Worm (Caenorhabditis elegans): ENCODE results near the gene T25D1.2.

T25D1.2 gene

ce11 chrX:16558117-16558516 lies 42.8 kb downstream of the T25D1.2 start, which contains the start of gene K08B5.1:
K08B5.1 (plus strand) TSS chrX:16558434.
- peak; percentile 25 for TF ChIP-seq sma-9 (GFP tag; optimal IDR thresholded peaks at IDR 0.05)
- no peak for TF ChIP-seq sma-9 (tag; optimal IDR thresholded peaks at IDR 0.05)
- no peak for TF ChIP-seq alr-1 (tag; optimal IDR thresholded peaks at IDR 0.05)
- peak; percentile 18 for TF ChIP-seq nhr-21 (tag; optimal IDR thresholded peaks at IDR 0.05)

- TF ChIP-seq nhr-12 (tag; optimal IDR thresholded peaks at IDR 0.05) (no peak), mdl-1 (tag; optimal IDR thresholded peaks at IDR 0.05) (no peak), Y55F3AM.14 (GFP tag; optimal IDR thresholded peaks at IDR 0.05) (no peak), nhr-6 (tag; optimal IDR thresholded peaks at IDR 0.05) (no peak), C34F6.9 (tag; optimal IDR thresholded peaks at IDR 0.05) (peak; percentile 28), sem-4 (tag; optimal IDR thresholded peaks at IDR 0.05) (peak; percentile 3), fos-1 (tag; optimal IDR thresholded peaks at IDR 0.05) (peak; percentile 82), mbf-1 (tag; optimal IDR thresholded peaks at IDR 0.05) (no peak), sma-3 (GFP tag; optimal IDR thresholded peaks at IDR 0.05) (peak; percentile 72), lin-39 (tag; optimal IDR thresholded peaks at IDR 0.05) (no peak), nhr-10 (tag; optimal IDR thresholded peaks at IDR 0.05) (no peak), nhr-25 (tag; optimal IDR thresholded peaks at IDR 0.05) (peak; percentile 5), ztf-11 (tag; optimal IDR thresholded peaks at IDR 0.05) (no peak), unc-55 (GFP tag; optimal IDR thresholded peaks at IDR 0.05) (peak; percentile 10), sma-9 (GFP tag; optimal IDR thresholded peaks at IDR 0.05) (peak; percentile 55), sma-9 (tag; optimal IDR thresholded peaks at IDR 0.05) (no peak), crh-2 (tag; optimal IDR thresholded peaks at IDR 0.05) (peak; percentile 59), ZK546.5 (tag; optimal IDR thresholded peaks at IDR 0.05) (no peak), elt-3 (tag; optimal IDR thresholded peaks at IDR 0.05) (no peak), egl-27 (tag; optimal IDR thresholded peaks at IDR 0.05) (peak; percentile 29), skn-1 (tag; optimal IDR thresholded peaks at IDR 0.05) (no peak), ama-1 (optimal IDR thresholded peaks at IDR 0.05) (no peak), alr-1 (tag; optimal IDR thresholded peaks at IDR 0.05) (no peak), snpc-4 (tag; optimal IDR thresholded peaks at IDR 0.05) (no peak), nhr-21 (tag; optimal IDR thresholded peaks at IDR 0.05) (peak; percentile 19), mab-5 (tag; optimal IDR thresholded peaks at IDR 0.05) (no peak), lsy-2 (tag; optimal IDR thresholded peaks at IDR 0.05) (peak in 1 of 2 experiments; percentile 39)
Measured at ce11 chrX:16558776-16559175, 43.4 kb downstream of the T25D1.2 start.

ce11 chrX:16559387-16559786 lies 44.0 kb downstream of the T25D1.2 start:
- no peak for TF ChIP-seq nhr-129 (tag; optimal IDR thresholded peaks at IDR 0.05)
- TF ChIP-seq ama-1 (optimal IDR thresholded peaks at IDR 0.05), result no peak
- TF ChIP-seq sma-9 (GFP tag; optimal IDR thresholded peaks at IDR 0.05), result peak; percentile 41
- no peak for TF ChIP-seq sma-9 (tag; optimal IDR thresholded peaks at IDR 0.05)
- TF ChIP-seq ceh-82 (tag; optimal IDR thresholded peaks at IDR 0.05), result no peak
- TF ChIP-seq sma-3 (GFP tag; optimal IDR thresholded peaks at IDR 0.05), result peak; percentile 26
- TF ChIP-seq dmd-4 (tag; optimal IDR thresholded peaks at IDR 0.05), result no peak
- peak; percentile 44 for TF ChIP-seq nhr-21 (tag; optimal IDR thresholded peaks at IDR 0.05)
- no peak for TF ChIP-seq nhr-10 (tag; optimal IDR thresholded peaks at IDR 0.05)
- TF ChIP-seq nhr-23 (tag; optimal IDR thresholded peaks at IDR 0.05), result no peak
- TF ChIP-seq blmp-1 (tag; optimal IDR thresholded peaks at IDR 0.05; ENCODE audit: insufficient read depth), result peak; percentile 32

- peak; percentile 56 for TF ChIP-seq sma-3 (GFP tag; optimal IDR thresholded peaks at IDR 0.05)
- TF ChIP-seq nhr-77 (tag; optimal IDR thresholded peaks at IDR 0.05), result no peak
Measured at ce11 chrX:16560895-16561294, 45.5 kb downstream of the T25D1.2 start.

ce11 chrX:16564515-16565285 lies 49.3 kb downstream of the T25D1.2 start:
- no peak for TF ChIP-seq nhr-25 (tag; optimal IDR thresholded peaks at IDR 0.05)
- TF ChIP-seq snpc-4 (tag; optimal IDR thresholded peaks at IDR 0.05), result peak; percentile 90
- TF ChIP-seq skn-1 (tag; optimal IDR thresholded peaks at IDR 0.05), result no peak
- no peak for TF ChIP-seq elt-3 (tag; optimal IDR thresholded peaks at IDR 0.05)
- peak; percentile 39 for TF ChIP-seq unc-55 (GFP tag; optimal IDR thresholded peaks at IDR 0.05)
